Worm (Caenorhabditis elegans) whole organism, young adult: Measurements from ENCODE around the gene gly-13.

Experiments used
- B0019.2 ChIP-seq: fragments of 200-800 bp; sonication (Bioruptor generic); conservative IDR thresholded peaks from 2 replicates; pipeline ENCODE4 v1.3.6; 2022; ENCODE audit warnings: missing genetic modification reagents, missing genetic modification characterization, missing compliant biosample characterization
- B0261.1 ChIP-seq: sonication (generic microtip); optimal IDR thresholded peaks from 2 replicates; lab custom pipeline; 2016; ENCODE audit warnings: mild to moderate bottlenecking, missing genetic modification characterization, moderate library complexity, missing compliant biosample characterization
- C06A6.2 ChIP-seq: fragments of 200-800 bp; sonication (Bioruptor generic); conservative IDR thresholded peaks from 2 replicates; pipeline ENCODE4 v1.3.6; 2022; ENCODE audit warnings: missing genetic modification characterization, missing compliant biosample characterization
- C17E4.6 ChIP-seq: fragments of 200-800 bp; sonication (Bioruptor generic); IDR thresholded peaks from 2 replicates; pipeline ENCODE4 v1.3.6; 2022; ENCODE audit warnings: missing genetic modification reagents, missing genetic modification characterization, missing compliant biosample characterization
- F37B4.10 ChIP-seq: fragments of 200-800 bp; sonication (Bioruptor generic); IDR thresholded peaks from 2 replicates; pipeline ENCODE4 v1.3.6; 2022; ENCODE audit warnings: missing genetic modification characterization, missing compliant biosample characterization
- F57A8.1 ChIP-seq: fragments of 200-800 bp; sonication (Bioruptor generic); optimal IDR thresholded peaks from 2 replicates; lab custom pipeline; 2018; ENCODE audit warnings: mild to moderate bottlenecking, missing genetic modification characterization, moderate library complexity, missing compliant biosample characterization
- T26A5.8 ChIP-seq: sonication (generic microtip); optimal IDR thresholded peaks from 2 replicates; lab custom pipeline; 2016; ENCODE audit warnings: missing genetic modification characterization, missing compliant biosample characterization
- Y53G8AR.9 ChIP-seq: fragments of 200-800 bp; sonication (Bioruptor generic); conservative IDR thresholded peaks from 2 replicates; pipeline ENCODE4 v1.3.6; 2022; ENCODE audit warnings: missing genetic modification reagents, missing genetic modification characterization, missing compliant biosample characterization
- Y95B8A.8 ChIP-seq: fragments of 200-800 bp; sonication (Bioruptor generic); IDR thresholded peaks from 2 replicates; pipeline ENCODE4 v1.3.6; 2022; ENCODE audit warnings: missing genetic modification reagents, missing genetic modification characterization, missing compliant biosample characterization
- akir-1 ChIP-seq: fragments of 200-800 bp; sonication (Bioruptor generic); optimal IDR thresholded peaks from 2 replicates; lab custom pipeline; 2018; ENCODE audit warnings: mild to moderate bottlenecking, missing genetic modification characterization, moderate library complexity, missing compliant biosample characterization
- aptf-2 ChIP-seq: fragments of 200-800 bp; sonication (Bioruptor generic); conservative IDR thresholded peaks from 2 replicates; pipeline ENCODE4 v1.3.6; 2022; ENCODE audit warnings: missing genetic modification reagents, missing genetic modification characterization, missing compliant biosample characterization
- attf-6 ChIP-seq: fragments of 200-800 bp; sonication (Bioruptor generic); IDR thresholded peaks from 2 replicates; pipeline ENCODE4 v1.3.6; 2022; ENCODE audit warnings: missing genetic modification reagents, missing genetic modification characterization, missing compliant biosample characterization
- bed-1 ChIP-seq: fragments of 200-800 bp; sonication (Bioruptor generic); IDR thresholded peaks from 2 replicates; pipeline ENCODE4 v1.3.6; 2022; ENCODE audit warnings: missing genetic modification reagents, missing genetic modification characterization, missing compliant biosample characterization
- cebp-2 ChIP-seq: fragments of 200-800 bp; sonication (Bioruptor generic); IDR thresholded peaks from 2 replicates; pipeline ENCODE4 v1.3.6; 2022; ENCODE audit warnings: missing genetic modification characterization, missing compliant biosample characterization
- ceh-58 ChIP-seq: fragments of 200-800 bp; sonication (Bioruptor generic); IDR thresholded peaks from 2 replicates; pipeline ENCODE4 v1.3.6; 2022; ENCODE audit warnings: missing genetic modification characterization, missing compliant biosample characterization
- dox-1 ChIP-seq: fragments of 200-800 bp; sonication (Bioruptor generic); IDR thresholded peaks from 2 replicates; pipeline ENCODE4 v1.3.6; 2022; ENCODE audit warnings: missing genetic modification reagents, missing genetic modification characterization, missing compliant biosample characterization
- ekl-4 ChIP-seq: fragments of 200-800 bp; sonication (Bioruptor generic); IDR thresholded peaks from 2 replicates; pipeline ENCODE4 v1.3.6; 2022; ENCODE audit warnings: missing genetic modification reagents, missing genetic modification characterization, missing compliant biosample characterization
- hmg-20 ChIP-seq: fragments of 200-800 bp; sonication (Bioruptor generic); IDR thresholded peaks from 2 replicates; pipeline ENCODE4 v1.3.6; 2022; ENCODE audit warnings: missing genetic modification reagents, missing genetic modification characterization, missing compliant biosample characterization
- lin-35 ChIP-seq, 3 experiments: fragments of 150-350 bp in 2 of 3; sonication (generic microtip) in 1 of 3; optimal IDR thresholded peaks; 2 replicates each; lab custom pipeline; 2014 to 2018; ENCODE audit warnings: missing biosample characterization in 3 of 3, missing genetic modification characterization in 3 of 3, missing genetic modification reagents in 3 of 3
- lin-54 ChIP-seq: fragments of 200-800 bp; sonication (Bioruptor generic); optimal IDR thresholded peaks from 2 replicates; lab custom pipeline; 2018; ENCODE audit warnings: mild to moderate bottlenecking, missing genetic modification characterization, missing compliant biosample characterization
- lir-1 ChIP-seq: fragments of 200-800 bp; sonication (Bioruptor generic); conservative IDR thresholded peaks from 2 replicates; pipeline ENCODE4 v1.3.6; 2022; ENCODE audit warnings: missing genetic modification reagents, missing genetic modification characterization, missing compliant biosample characterization
- lsy-27 ChIP-seq: sonication (generic microtip); optimal IDR thresholded peaks from 2 replicates; lab custom pipeline; 2017; ENCODE audit warnings: missing genetic modification characterization, mild to moderate bottlenecking, missing compliant biosample characterization, antibody characterized with exemption, missing genotype, borderline replicate concordance; ENCODE audit not compliant: insufficient read depth
- madf-3 ChIP-seq: fragments of 200-800 bp; sonication (Bioruptor generic); IDR thresholded peaks from 2 replicates; pipeline ENCODE4 v1.3.6; 2022; ENCODE audit warnings: missing genetic modification reagents, missing genetic modification characterization, missing compliant biosample characterization
- madf-8 ChIP-seq: fragments of 200-800 bp; sonication (Bioruptor generic); conservative IDR thresholded peaks from 2 replicates; pipeline ENCODE4 v1.3.6; 2022; ENCODE audit warnings: missing genetic modification reagents, missing genetic modification characterization, missing compliant biosample characterization
- nhr-27 ChIP-seq: fragments of 200-800 bp; sonication (Bioruptor generic); optimal IDR thresholded peaks from 2 replicates; lab custom pipeline; 2018; ENCODE audit warnings: mild to moderate bottlenecking, missing genetic modification characterization, moderate library complexity, missing compliant biosample characterization
- pbrm-1 ChIP-seq: fragments of 200-800 bp; sonication (Bioruptor generic); IDR thresholded peaks from 2 replicates; pipeline ENCODE4 v1.3.6; 2022; ENCODE audit warnings: missing genetic modification reagents, missing genetic modification characterization, missing compliant biosample characterization
- rcor-1 ChIP-seq: fragments of 200-800 bp; sonication (Bioruptor generic); IDR thresholded peaks from 2 replicates; pipeline ENCODE4 v1.3.6; 2022; ENCODE audit warnings: missing genetic modification reagents, missing genetic modification characterization, missing compliant biosample characterization
- rpc-1 ChIP-seq, 2 experiments: fragments of 150-350 bp in 1 of 2; sonication (generic microtip) in 1 of 2; optimal IDR thresholded peaks; 2 replicates each; lab custom pipeline; 2014 to 2018; ENCODE audit warnings: missing biosample characterization in 1 of 2, missing genetic modification characterization in 1 of 2, missing genetic modification reagents in 1 of 2, missing genotype in 1 of 2
- sea-2 ChIP-seq: fragments of 200-800 bp; sonication (Bioruptor generic); IDR thresholded peaks from 2 replicates; pipeline ENCODE4 v1.3.6; 2022; ENCODE audit warnings: missing genetic modification characterization, missing compliant biosample characterization
- snpc-3.4 ChIP-seq: sonication (generic microtip); optimal IDR thresholded peaks from 2 replicates; lab custom pipeline; 2017; ENCODE audit warnings: missing genetic modification characterization, mild to moderate bottlenecking, missing compliant biosample characterization, antibody characterized with exemption, moderate library complexity, missing genotype, missing genetic modification reagents
- somi-1 ChIP-seq: fragments of 200-800 bp; sonication (Bioruptor generic); optimal IDR thresholded peaks from 2 replicates; lab custom pipeline; 2018; ENCODE audit warnings: mild to moderate bottlenecking, missing genetic modification characterization, missing compliant biosample characterization
- sptf-2 ChIP-seq: fragments of 200-800 bp; sonication (Bioruptor generic); optimal IDR thresholded peaks from 2 replicates; lab custom pipeline; 2018; ENCODE audit warnings: mild to moderate bottlenecking, missing genetic modification characterization, missing compliant biosample characterization
- xnd-1 ChIP-seq: sonication (generic microtip); optimal IDR thresholded peaks from 2 replicates; lab custom pipeline; 2016; ENCODE audit warnings: missing genotype, missing genetic modification reagents, missing genetic modification characterization, missing compliant biosample characterization
- ztf-22 ChIP-seq: fragments of 200-800 bp; sonication (Bioruptor generic); optimal IDR thresholded peaks from 2 replicates; lab custom pipeline; 2018; ENCODE audit warnings: mild to moderate bottlenecking, missing genetic modification characterization, moderate library complexity, missing compliant biosample characterization

gly-13 gene

ce11 chrX:9311225-9311624 lies 14.8 kb upstream of the gly-13 start, which contains the start of gene H29C22.1:
Gene H29C22.1, minus strand, starts transcription at chrX:9311325.
- no peak for TF ChIP-seq aptf-2 (GFP tag; lab: Robert Waterston, UW)
- TF ChIP-seq lin-54 (GFP tag; lab: Kevin White, UChicago), result no peak
- no peak for TF ChIP-seq dox-1 (GFP tag; lab: Robert Waterston, UW)
- no peak for TF ChIP-seq pbrm-1 (GFP tag; lab: Robert Waterston, UW)
- no peak for TF ChIP-seq rpc-1 (optimal IDR thresholded peaks at IDR 0.05; lab: Kevin White, UChicago)
- TF ChIP-seq rpc-1 (tag; optimal IDR thresholded peaks at IDR 0.05; lab: Kevin White, UChicago), result no peak
- TF ChIP-seq hmg-20 (GFP tag; lab: Robert Waterston, UW), result no peak
- TF ChIP-seq madf-8, result no peak
- no peak for TF ChIP-seq F57A8.1
- TF ChIP-seq C17E4.6, result no peak
- no peak for TF ChIP-seq lsy-27 (tag; lab: Kevin White, UChicago)
- TF ChIP-seq snpc-3.4 (tag; lab: Kevin White, UChicago), result no peak
- no peak for TF ChIP-seq Y53G8AR.9 (GFP tag; lab: Robert Waterston, UW)
- no peak for TF ChIP-seq lin-35 (GFP tag; optimal IDR thresholded peaks at IDR 0.05; lab: Kevin White, UChicago)
- no peak for TF ChIP-seq sptf-2 (GFP tag; lab: Kevin White, UChicago)
- no peak for TF ChIP-seq F37B4.10 (GFP tag; lab: Robert Waterston, UW)
- no peak for TF ChIP-seq akir-1 (GFP tag; lab: Kevin White, UChicago)

- no peak for TF ChIP-seq attf-6 (GFP tag; lab: Robert Waterston, UW)
- TF ChIP-seq nhr-27, result no peak
- no peak for TF ChIP-seq madf-3 (GFP tag; lab: Robert Waterston, UW)
- no peak for TF ChIP-seq B0019.2
- no peak for TF ChIP-seq somi-1 (GFP tag; lab: Kevin White, UChicago)
- TF ChIP-seq C06A6.2 (GFP tag; lab: Robert Waterston, UW), result no peak
- TF ChIP-seq xnd-1, result no peak
- TF ChIP-seq rcor-1 (GFP tag; lab: Robert Waterston, UW), result no peak
- no peak for TF ChIP-seq lir-1
- TF ChIP-seq sea-2 (GFP tag; lab: Robert Waterston, UW), result no peak
- no peak for TF ChIP-seq Y53G8AR.9 (GFP tag; lab: Robert Waterston, UW)
These were observed 7.0 kb upstream of the gly-13 start, which contains the start of gene tmc-2 for ce11 chrX:9303422-9303821. Gene tmc-2, plus strand, starts transcription at chrX:9303722.

ce11 chrX:9302763-9303162 lies 6.3 kb upstream of the gly-13 start:
- TF ChIP-seq ceh-58 (GFP tag; lab: Robert Waterston, UW) (no peak), akir-1 (GFP tag; lab: Kevin White, UChicago) (no peak), ekl-4 (GFP tag; lab: Robert Waterston, UW) (no peak), Y95B8A.8 (no peak), bed-1 (GFP tag; lab: Robert Waterston, UW) (no peak), T26A5.8 (no peak), ztf-22 (GFP tag; lab: Kevin White, UChicago) (no peak)

ce11 chrX:9300379-9300778 lies 4.0 kb upstream of the gly-13 start:
- no peak for TF ChIP-seq B0261.1 (tag; lab: Kevin White, UChicago)
- no peak for TF ChIP-seq cebp-2 (GFP tag; lab: Robert Waterston, UW)
- TF ChIP-seq, all 124 proteins: peak for 0
